Fruit fly (Drosophila melanogaster) whole organism, adult: ENCODE results near the gene por.

Source experiments
- CG11617 ChIP-seq: fragments of 200-800 bp; sonication (Bioruptor generic); optimal IDR thresholded peaks from 2 replicates; lab custom pipeline; 2017; ENCODE audit warnings: mild to moderate bottlenecking, missing biosample characterization, missing genetic modification reagents, missing genetic modification characterization
- CG12768 ChIP-seq: fragments of 200-800 bp; sonication (Bioruptor generic); optimal IDR thresholded peaks from 2 replicates; lab custom pipeline; 2017; ENCODE audit warnings: missing biosample characterization, missing genetic modification characterization, mild to moderate bottlenecking, moderate library complexity, missing genetic modification reagents
- CG14711 ChIP-seq: fragments of 200-800 bp; sonication (Bioruptor generic); optimal IDR thresholded peaks from 2 replicates; lab custom pipeline; 2018; ENCODE audit warnings: missing biosample characterization, mild to moderate bottlenecking, missing genetic modification characterization, moderate library complexity
- CG1620 ChIP-seq: fragments of 200-800 bp; sonication (Bioruptor generic); optimal IDR thresholded peaks from 2 replicates; lab custom pipeline; 2016; ENCODE audit warnings: missing biosample characterization, missing genetic modification characterization
- CG33017 ChIP-seq: fragments of 200-800 bp; sonication (Bioruptor generic); optimal IDR thresholded peaks from 2 replicates; lab custom pipeline; 2018; ENCODE audit warnings: missing biosample characterization, mild to moderate bottlenecking, missing genetic modification characterization, moderate library complexity
- CG5204 ChIP-seq: fragments of 200-800 bp; sonication (Bioruptor generic); optimal IDR thresholded peaks from 2 replicates; lab custom pipeline; 2016; ENCODE audit warnings: missing biosample characterization, missing genetic modification characterization
- CG7045 ChIP-seq: fragments of 200-800 bp; sonication (Bioruptor generic); optimal IDR thresholded peaks from 2 replicates; lab custom pipeline; 2017; ENCODE audit warnings: missing biosample characterization, mild to moderate bottlenecking, missing genetic modification characterization
- CG7101 ChIP-seq: fragments of 200-800 bp; sonication (Bioruptor generic); optimal IDR thresholded peaks from 2 replicates; lab custom pipeline; 2018; ENCODE audit warnings: missing biosample characterization, mild to moderate bottlenecking, missing genetic modification characterization, moderate library complexity
- Clk ChIP-seq: fragments of 200-800 bp; sonication (Bioruptor generic); optimal IDR thresholded peaks from 2 replicates; lab custom pipeline; 2017; ENCODE audit warnings: missing biosample characterization, missing genetic modification characterization
- Crg-1 ChIP-seq: fragments of 200-800 bp; sonication (Bioruptor generic); optimal IDR thresholded peaks from 2 replicates; lab custom pipeline; 2016; ENCODE audit warnings: missing biosample characterization, missing genetic modification characterization
- Hr96 ChIP-seq: fragments of 200-800 bp; sonication (Bioruptor generic); optimal IDR thresholded peaks from 2 replicates; lab custom pipeline; 2016; ENCODE audit warnings: missing biosample characterization, missing genetic modification characterization
- Mnt ChIP-seq: fragments of 200-800 bp; sonication (Bioruptor generic); optimal IDR thresholded peaks from 2 replicates; lab custom pipeline; 2016; ENCODE audit warnings: missing biosample characterization, mild to moderate bottlenecking, missing genetic modification characterization
- bab1 ChIP-seq: fragments of 200-800 bp; sonication (Bioruptor generic); optimal IDR thresholded peaks from 3 replicates; lab custom pipeline; 2019; ENCODE audit warnings: missing biosample characterization, mild to moderate bottlenecking, missing genetic modification characterization, moderate library complexity
- cic ChIP-seq: fragments of 200-800 bp; sonication (Bioruptor generic); optimal IDR thresholded peaks from 2 replicates; lab custom pipeline; 2017; ENCODE audit warnings: missing biosample characterization, mild to moderate bottlenecking, missing genetic modification characterization, moderate library complexity
- cnc ChIP-seq, 2 experiments: fragments of >200 bp; optimal IDR thresholded peaks; 2 replicates each; lab custom pipeline; 2017
- kay ChIP-seq: fragments of 200-800 bp; sonication (Bioruptor generic); peaks from one replicate; lab custom pipeline; 2016; ENCODE audit warnings: missing biosample characterization, missing genetic modification characterization, borderline replicate concordance
- ovo ChIP-seq: fragments of 200-800 bp; sonication (Bioruptor generic); optimal IDR thresholded peaks from 2 replicates; lab custom pipeline; 2016; ENCODE audit warnings: missing biosample characterization, missing genetic modification characterization
- pad ChIP-seq: fragments of 200-800 bp; sonication (Bioruptor generic); optimal IDR thresholded peaks from 3 replicates; lab custom pipeline; 2017; ENCODE audit warnings: missing biosample characterization, missing genetic modification characterization, mild to moderate bottlenecking, moderate library complexity, missing genetic modification reagents
- tj ChIP-seq: fragments of 200-800 bp; sonication (Bioruptor generic); optimal IDR thresholded peaks from 3 replicates; lab custom pipeline; 2017; ENCODE audit warnings: missing biosample characterization, mild to moderate bottlenecking, missing genetic modification characterization, moderate library complexity

The por gene

DNA sequence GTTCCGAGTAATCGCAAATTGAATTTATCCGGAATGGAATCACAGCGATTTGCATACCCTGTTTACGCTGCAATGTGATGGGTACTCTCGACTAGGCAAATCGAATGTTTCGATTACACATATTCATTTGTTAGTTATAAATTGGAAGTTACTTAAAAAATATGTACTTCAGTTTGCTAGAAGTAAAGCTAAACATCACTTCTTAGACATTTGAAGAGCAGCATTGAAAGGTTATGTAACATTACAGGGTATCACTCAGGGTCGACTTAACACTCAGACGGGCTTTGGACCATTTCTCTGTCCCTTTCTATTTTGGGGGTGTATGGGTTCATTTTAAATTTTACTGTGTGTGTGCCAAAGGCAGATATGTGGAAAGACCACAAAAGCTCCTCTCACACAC, 38.6 kb downstream of the por start:
- TF ChIP-seq kay (no peak), CG33017 (tag; lab: Kevin White, UChicago) (no peak), ovo (no peak), Crg-1 (GFP tag; lab: Kevin White, UChicago) (no peak), tj (no peak), CG7101 (tag; lab: Kevin White, UChicago) (no peak), CG5204 (no peak), CG12768 (GFP tag; lab: Kevin White, UChicago) (no peak), pad (GFP tag; lab: Kevin White, UChicago) (no peak), Hr96 (GFP tag; lab: Kevin White, UChicago) (no peak), Mnt (no peak), CG1620 (GFP tag; lab: Kevin White, UChicago) (no peak), bab1 (no peak), CG14711 (no peak), CG7045 (GFP tag; lab: Kevin White, UChicago) (no peak), Clk (GFP tag; lab: Kevin White, UChicago) (no peak), cic (GFP tag; lab: Kevin White, UChicago) (no peak), CG11617 (no peak), cnc (optimal IDR thresholded peaks at IDR 0.05; lab: Kevin White, UChicago) (no peak)
